Worm (Caenorhabditis elegans): Measurements from ENCODE around the gene hcf-1.

The hcf-1 gene

ce11 chrIV:7760117-7760516 lies 14.0 kb downstream of the hcf-1 start, which contains the start of gene del-7:
Gene del-7 (plus strand): TSS chrIV:7760417.
- no peak for TF ChIP-seq lir-3 (tag; optimal IDR thresholded peaks at IDR 0.05)
- no peak for TF ChIP-seq lim-7 (GFP tag; IDR thresholded peaks at IDR 0.05)
- no peak for TF ChIP-seq pha-4 (GFP tag; IDR thresholded peaks at IDR 0.05)
- no peak for TF ChIP-seq pha-4 (tag; optimal IDR thresholded peaks at IDR 0.05)

ce11 chrIV:7759527-7759926 lies 14.5 kb downstream of the hcf-1 start, which contains the start of gene dsb-3:
Gene dsb-3 (minus strand): TSS chrIV:7759627.
- no peak for TF ChIP-seq lsy-2 (tag; optimal IDR thresholded peaks at IDR 0.05)
- no peak for TF ChIP-seq lin-15B (tag; optimal IDR thresholded peaks at IDR 0.05)
- TF ChIP-seq daf-16 (GFP tag; optimal IDR thresholded peaks at IDR 0.05) = no peak
- TF ChIP-seq daf-16 (tag; optimal IDR thresholded peaks at IDR 0.05) = no peak
- TF ChIP-seq rbr-2 (tag; optimal IDR thresholded peaks at IDR 0.05) = no peak
- TF ChIP-seq unc-62 (GFP tag; optimal IDR thresholded peaks at IDR 0.05 in 1 of 2) = no peak
- no peak for TF ChIP-seq unc-62 (tag; optimal IDR thresholded peaks at IDR 0.05)
- no peak for TF ChIP-seq zfp-3 (GFP tag; conservative IDR thresholded peaks at IDR 0.05)
- TF ChIP-seq hmg-1.1 (GFP tag; IDR thresholded peaks at IDR 0.05) = no peak
- TF ChIP-seq F37D6.2 (tag; optimal IDR thresholded peaks at IDR 0.05) = no peak
- TF ChIP-seq hif-1 (tag; optimal IDR thresholded peaks at IDR 0.05) = no peak
- no peak for TF ChIP-seq ceh-32 (tag; optimal IDR thresholded peaks at IDR 0.05; ENCODE audit: poor library complexity)
- TF ChIP-seq fos-1 (tag; optimal IDR thresholded peaks at IDR 0.05) = no peak
- TF ChIP-seq dve-1 (tag; optimal IDR thresholded peaks at IDR 0.05; ENCODE audit: insufficient read depth) = no peak
- TF ChIP-seq ceh-28 (tag; optimal IDR thresholded peaks at IDR 0.05) = no peak
- no peak for TF ChIP-seq dmd-8 (GFP tag; IDR thresholded peaks at IDR 0.05)
- no peak for TF ChIP-seq nhr-48 (tag; optimal IDR thresholded peaks at IDR 0.05)
- TF ChIP-seq F26F4.8 (GFP tag; conservative IDR thresholded peaks at IDR 0.05) = no peak
- no peak for TF ChIP-seq T26A8.4 (GFP tag; IDR thresholded peaks at IDR 0.05)
- TF ChIP-seq ces-1 (GFP tag; optimal IDR thresholded peaks at IDR 0.05) = no peak
- TF ChIP-seq Y75B8A.6 (GFP tag; IDR thresholded peaks at IDR 0.05) = no peak

- no peak for TF ChIP-seq skn-1 (tag; optimal IDR thresholded peaks at IDR 0.05)
- TF ChIP-seq dmd-6 (GFP tag; IDR thresholded peaks at IDR 0.05) = no peak
- no peak for TF ChIP-seq nhr-25 (tag; optimal IDR thresholded peaks at IDR 0.05; ENCODE audit: borderline replicate concordance, insufficient read depth)
- no peak for TF ChIP-seq F49E8.2 (tag; optimal IDR thresholded peaks at IDR 0.05; ENCODE audit: borderline replicate concordance)
- TF ChIP-seq hmg-1.1 (GFP tag; IDR thresholded peaks at IDR 0.05) = no peak
- no peak for TF ChIP-seq Y75B8A.6 (GFP tag; IDR thresholded peaks at IDR 0.05)
- no peak for TF ChIP-seq ZK546.5 (tag; optimal IDR thresholded peaks at IDR 0.05)
Observed at ce11 chrIV:7757245-7757644, 16.8 kb downstream of the hcf-1 start, which contains the start of gene C46A5.4. Gene C46A5.4 (minus strand): TSS chrIV:7757345.

ce11 chrIV:7754114-7754513 lies 20.0 kb downstream of the hcf-1 start:
- TF ChIP-seq aha-1 (tag) (peak; percentile 21), nhr-111 (GFP tag; optimal IDR thresholded peaks at IDR 0.05) (no peak), spr-3 (GFP tag; optimal IDR thresholded peaks at IDR 0.05) (peak; percentile 28), set-16 (GFP tag; IDR thresholded peaks at IDR 0.05) (peak; percentile 94), ceh-20 (GFP tag; IDR thresholded peaks at IDR 0.05) (no peak), madf-5 (GFP tag; IDR thresholded peaks at IDR 0.05) (0 out of 4 replicates have a peak, but pooled peaks of 1 of the 2 experiments have one; percentile 45), F49E8.2 (tag; optimal IDR thresholded peaks at IDR 0.05; ENCODE audit: borderline replicate concordance) (no peak), T26A8.4 (GFP tag; IDR thresholded peaks at IDR 0.05) (0 out of 2 replicates have a peak, but pooled peaks have one; percentile 47), daf-12 (tag; optimal IDR thresholded peaks at IDR 0.05) (no peak), ceh-62 (tag; optimal IDR thresholded peaks at IDR 0.05) (no peak), egl-43 (GFP tag; IDR thresholded peaks at IDR 0.05) (peak; percentile 76), fos-1 (tag; optimal IDR thresholded peaks at IDR 0.05) (no peak), nhr-25 (tag; optimal IDR thresholded peaks at IDR 0.05; ENCODE audit: borderline replicate concordance, insufficient read depth) (no peak)
